Fruit fly (Drosophila melanogaster) whole organism, embryonic: ENCODE results near the gene IntS9.

Experiments
- ATbp ChIP-seq: fragments of 200-800 bp; sonication (Bioruptor generic); optimal IDR thresholded peaks from 2 replicates; lab custom pipeline; 2017; ENCODE audit warnings: missing biosample characterization, mild to moderate bottlenecking, missing genetic modification characterization, missing genetic modification reagents
- Abd-B ChIP-seq: fragments of 200-800 bp; sonication (Bioruptor generic); optimal IDR thresholded peaks from 2 replicates; lab custom pipeline; 2018; ENCODE audit warnings: missing biosample characterization, mild to moderate bottlenecking, missing genetic modification characterization, moderate library complexity
- B-H2 ChIP-seq: fragments of 200-800 bp; sonication (Bioruptor generic); optimal IDR thresholded peaks from 2 replicates; lab custom pipeline; 2018; ENCODE audit warnings: missing biosample characterization, mild to moderate bottlenecking, missing genetic modification characterization
- C15 ChIP-seq: fragments of 200-800 bp; sonication (Bioruptor generic); IDR thresholded peaks from 3 replicates; pipeline ENCODE4 v1.3.6; 2022; ENCODE audit warnings: missing biosample characterization, missing genetic modification characterization
- CG12155 ChIP-seq: fragments of 200-800 bp; sonication (Bioruptor generic); optimal IDR thresholded peaks from 3 replicates; lab custom pipeline; 2016; ENCODE audit warnings: missing biosample characterization, missing genetic modification characterization
- CG12659 ChIP-seq: fragments of 200-800 bp; sonication (Bioruptor generic); optimal IDR thresholded peaks from 3 replicates; lab custom pipeline; 2017; ENCODE audit warnings: mild to moderate bottlenecking, missing biosample characterization, missing genetic modification reagents, missing genetic modification characterization
- CG14050 ChIP-seq: fragments of 200-800 bp; sonication (Bioruptor generic); IDR thresholded peaks from 3 replicates; pipeline ENCODE4 v1.3.6; 2022; ENCODE audit warnings: missing biosample characterization, missing genetic modification characterization
- CG15073 ChIP-seq: fragments of 200-800 bp; sonication (Bioruptor generic); optimal IDR thresholded peaks from 2 replicates; lab custom pipeline; 2016; ENCODE audit warnings: missing biosample characterization, missing genetic modification characterization
- CG16815 ChIP-seq: fragments of 200-800 bp; sonication (Bioruptor generic); optimal IDR thresholded peaks from 3 replicates; lab custom pipeline; 2017; ENCODE audit warnings: missing biosample characterization, mild to moderate bottlenecking, missing genetic modification characterization
- CG17612 ChIP-seq: fragments of 200-800 bp; sonication (Bioruptor generic); IDR thresholded peaks from 2 replicates; pipeline ENCODE4 v1.3.6; 2022; ENCODE audit warnings: missing biosample characterization, missing genetic modification characterization
- CG1832 ChIP-seq: fragments of 200-800 bp; sonication (Bioruptor generic); optimal IDR thresholded peaks from 2 replicates; lab custom pipeline; 2017; ENCODE audit warnings: missing biosample characterization, mild to moderate bottlenecking, missing genetic modification characterization, inconsistent platforms
- CG2678 ChIP-seq: fragments of 200-800 bp; sonication (Bioruptor generic); optimal IDR thresholded peaks from 3 replicates; lab custom pipeline; 2019; ENCODE audit warnings: missing biosample characterization, mild to moderate bottlenecking, missing genetic modification characterization, moderate library complexity
- CG2889 ChIP-seq: fragments of 200-800 bp; sonication (Bioruptor generic); IDR thresholded peaks from 3 replicates; pipeline ENCODE4 v1.3.6; 2022; ENCODE audit warnings: missing biosample characterization, missing genetic modification characterization
- CG31365 ChIP-seq: fragments of 200-800 bp; sonication (Bioruptor generic); optimal IDR thresholded peaks from 2 replicates; lab custom pipeline; 2018; ENCODE audit warnings: missing biosample characterization, mild to moderate bottlenecking, missing genetic modification characterization
- CG3838 ChIP-seq: fragments of 200-800 bp; sonication (Bioruptor generic); optimal IDR thresholded peaks from 3 replicates; lab custom pipeline; 2016; ENCODE audit warnings: missing biosample characterization, missing genetic modification characterization
- CG3847 ChIP-seq: fragments of 200-800 bp; sonication (Bioruptor generic); IDR thresholded peaks from 2 replicates; pipeline ENCODE4 v1.3.6; 2022; ENCODE audit warnings: missing biosample characterization, missing genetic modification characterization
- CG4707 ChIP-seq: fragments of 200-800 bp; sonication (Bioruptor generic); optimal IDR thresholded peaks from 2 replicates; lab custom pipeline; 2018; ENCODE audit warnings: missing biosample characterization, mild to moderate bottlenecking, missing genetic modification characterization, moderate library complexity
- CG6654 ChIP-seq: fragments of 200-800 bp; sonication (Bioruptor generic); optimal IDR thresholded peaks from 2 replicates; lab custom pipeline; 2017; ENCODE audit warnings: missing biosample characterization, mild to moderate bottlenecking, missing genetic modification characterization
- CG6813 ChIP-seq: fragments of 200-800 bp; sonication (Bioruptor generic); optimal IDR thresholded peaks from 2 replicates; lab custom pipeline; 2017; ENCODE audit warnings: missing biosample characterization, missing genetic modification characterization, mild to moderate bottlenecking, moderate library complexity, missing genetic modification reagents
- CoRest ChIP-seq: fragments of 200-800 bp; sonication (Bioruptor generic); optimal IDR thresholded peaks from 3 replicates; lab custom pipeline; 2018; ENCODE audit warnings: missing biosample characterization, mild to moderate bottlenecking, missing genetic modification characterization, moderate library complexity
- Gug ChIP-seq: fragments of 200-800 bp; sonication (Bioruptor generic); IDR thresholded peaks from 4 replicates; pipeline ENCODE4 v1.3.6; 2022; ENCODE audit warnings: missing biosample characterization, missing genetic modification characterization
- H15 ChIP-seq: fragments of 200-800 bp; sonication (Bioruptor generic); IDR thresholded peaks from 3 replicates; pipeline ENCODE4 v1.3.6; 2022; ENCODE audit warnings: missing biosample characterization, missing genetic modification characterization
- HLH3B ChIP-seq: fragments of 200-800 bp; sonication (Bioruptor generic); IDR thresholded peaks from 2 replicates; pipeline ENCODE4 v1.3.6; 2022; ENCODE audit warnings: missing biosample characterization, missing genetic modification characterization
- HmgD ChIP-seq: fragments of 200-800 bp; sonication (Bioruptor generic); optimal IDR thresholded peaks from 3 replicates; lab custom pipeline; 2016; ENCODE audit warnings: missing biosample characterization, missing genetic modification characterization
- Mrtf ChIP-seq: fragments of 200-800 bp; sonication (Bioruptor generic); IDR thresholded peaks from 3 replicates; pipeline ENCODE4 v1.3.6; 2022; ENCODE audit warnings: missing biosample characterization, missing genetic modification characterization
- Neu2 ChIP-seq: fragments of 200-800 bp; sonication (Bioruptor generic); optimal IDR thresholded peaks from 3 replicates; lab custom pipeline; 2016; ENCODE audit warnings: missing biosample characterization, missing genetic modification characterization, borderline replicate concordance
- Nf-YA ChIP-seq: fragments of 200-800 bp; sonication (Bioruptor generic); IDR thresholded peaks from 2 replicates; pipeline ENCODE4 v1.3.6; 2022; ENCODE audit warnings: missing biosample characterization, missing genetic modification characterization
- Oaz ChIP-seq: fragments of 200-800 bp; sonication (Bioruptor generic); IDR thresholded peaks from 2 replicates; pipeline ENCODE4 v1.3.6; 2022; ENCODE audit warnings: missing biosample characterization, missing genetic modification characterization
- Poxn ChIP-seq: fragments of 200-800 bp; sonication (Bioruptor generic); IDR thresholded peaks from 2 replicates; pipeline ENCODE4 v1.3.6; 2022; ENCODE audit warnings: missing biosample characterization, missing genetic modification characterization
- Side ChIP-seq: fragments of 200-800 bp; sonication (Bioruptor generic); optimal IDR thresholded peaks from 2 replicates; lab custom pipeline; 2016; ENCODE audit warnings: missing biosample characterization, missing genetic modification characterization
- Tbp ChIP-seq: fragments of >200 bp; optimal IDR thresholded peaks from 2 replicates; lab custom pipeline; 2018; ENCODE audit warnings: missing biosample characterization, missing genetic modification characterization
- Xrp1 ChIP-seq: fragments of 200-800 bp; sonication (Bioruptor generic); IDR thresholded peaks from 2 replicates; pipeline ENCODE4 v1.3.6; 2022; ENCODE audit warnings: missing biosample characterization, missing genetic modification characterization
- amos ChIP-seq: fragments of 200-800 bp; sonication (Bioruptor generic); IDR thresholded peaks from 2 replicates; pipeline ENCODE4 v1.3.6; 2022; ENCODE audit warnings: missing biosample characterization, missing genetic modification characterization; ENCODE audit not compliant: partially characterized antibody
- aop ChIP-seq: fragments of 200-800 bp; sonication (Bioruptor generic); IDR thresholded peaks from 2 replicates; pipeline ENCODE4 v1.3.6; 2022; ENCODE audit warnings: missing biosample characterization, missing genetic modification characterization
- br ChIP-seq: fragments of >200 bp; optimal IDR thresholded peaks from 2 replicates; lab custom pipeline; 2017
- chm ChIP-seq: fragments of 200-800 bp; sonication (Bioruptor generic); IDR thresholded peaks from 2 replicates; pipeline ENCODE4 v1.3.6; 2022; ENCODE audit warnings: missing biosample characterization, missing genetic modification characterization
- corto ChIP-seq: fragments of 200-800 bp; sonication (Bioruptor generic); optimal IDR thresholded peaks from 2 replicates; lab custom pipeline; 2016; ENCODE audit warnings: missing biosample characterization, mild to moderate bottlenecking, missing genetic modification characterization, moderate library complexity
- dimm ChIP-seq: fragments of 200-800 bp; sonication (Bioruptor generic); IDR thresholded peaks from 2 replicates; pipeline ENCODE4 v1.3.6; 2022; ENCODE audit warnings: missing biosample characterization, missing genetic modification characterization
- disco-r ChIP-seq: fragments of 200-800 bp; sonication (Bioruptor generic); optimal IDR thresholded peaks from 2 replicates; lab custom pipeline; 2016; ENCODE audit warnings: missing biosample characterization, missing genetic modification characterization
- esg ChIP-seq: fragments of 200-800 bp; sonication (Bioruptor generic); conservative IDR thresholded peaks from 2 replicates; pipeline ENCODE4 v1.3.6; 2022; ENCODE audit warnings: missing biosample characterization, missing genetic modification characterization
- eve ChIP-seq, 2 experiments: fragments of >200 bp; optimal IDR thresholded peaks; 2 replicates each; lab custom pipeline; 2017; ENCODE audit warnings: missing biosample characterization in 2 of 2, missing genetic modification characterization in 2 of 2
- gce ChIP-seq: fragments of 200-800 bp; sonication (Bioruptor generic); IDR thresholded peaks from 3 replicates; pipeline ENCODE4 v1.3.6; 2022; ENCODE audit warnings: missing biosample characterization, missing genetic modification characterization
- gem ChIP-seq: fragments of 200-800 bp; sonication (Bioruptor generic); optimal IDR thresholded peaks from 2 replicates; lab custom pipeline; 2019; ENCODE audit warnings: missing biosample characterization, mild to moderate bottlenecking, missing genetic modification characterization, moderate library complexity
- gsb ChIP-seq: fragments of 200-800 bp; sonication (Bioruptor generic); IDR thresholded peaks from 2 replicates; pipeline ENCODE4 v1.3.6; 2022; ENCODE audit warnings: missing biosample characterization, missing genetic modification characterization
- insv ChIP-seq, 2 experiments: fragments of 200-800 bp; sonication (Bioruptor generic); optimal IDR thresholded peaks; 3 replicates each; lab custom pipeline; 2016 to 2018; ENCODE audit warnings: missing biosample characterization in 2 of 2, missing genetic modification characterization in 2 of 2
- kah ChIP-seq: fragments of 200-800 bp; sonication (Bioruptor generic); optimal IDR thresholded peaks from 2 replicates; lab custom pipeline; 2018; ENCODE audit warnings: missing biosample characterization, mild to moderate bottlenecking, missing genetic modification characterization
- kay ChIP-seq: fragments of 200-800 bp; sonication (Bioruptor generic); optimal IDR thresholded peaks from 2 replicates; lab custom pipeline; 2016; ENCODE audit warnings: missing biosample characterization, missing genetic modification characterization
- oc ChIP-seq: fragments of 200-800 bp; sonication (Bioruptor generic); optimal IDR thresholded peaks from 2 replicates; lab custom pipeline; 2018; ENCODE audit warnings: missing biosample characterization, mild to moderate bottlenecking, missing genetic modification characterization, moderate library complexity
- psq ChIP-seq: fragments of 200-800 bp; sonication (Bioruptor generic); optimal IDR thresholded peaks from 2 replicates; lab custom pipeline; 2017; ENCODE audit warnings: missing biosample characterization, missing genetic modification characterization
- sisA ChIP-seq: fragments of 200-800 bp; sonication (Bioruptor generic); IDR thresholded peaks from 2 replicates; pipeline ENCODE4 v1.3.6; 2022; ENCODE audit warnings: missing biosample characterization, missing genetic modification characterization
- sna ChIP-seq: fragments of 200-800 bp; sonication (Bioruptor generic); IDR thresholded peaks from 2 replicates; pipeline ENCODE4 v1.3.6; 2022; ENCODE audit warnings: missing biosample characterization, missing genetic modification characterization; ENCODE audit not compliant: partially characterized antibody
- sob ChIP-seq: fragments of 200-800 bp; sonication (Bioruptor generic); IDR thresholded peaks from 2 replicates; pipeline ENCODE4 v1.3.6; 2022; ENCODE audit warnings: missing biosample characterization, missing genetic modification characterization
- tin ChIP-seq: fragments of 200-800 bp; sonication (Bioruptor generic); optimal IDR thresholded peaks from 3 replicates; lab custom pipeline; 2016; ENCODE audit warnings: missing biosample characterization, missing genetic modification characterization
- z ChIP-seq: fragments of 200-800 bp; sonication (Bioruptor generic); IDR thresholded peaks from 3 replicates; pipeline ENCODE4 v1.3.6; 2022; ENCODE audit warnings: missing biosample characterization, missing genetic modification characterization

IntS9 gene

dm6 chr3L:16147819-16148236 lies 42.4 kb upstream of the IntS9 start (continued):
- TF ChIP-seq CG1832 (GFP tag; lab: Kevin White, UChicago) (no peak), CG4707 (no peak), gem (tag; lab: Kevin White, UChicago) (peak; percentile 54), CG14050 (GFP tag; lab: Robert Waterston, UW) (no peak), insv (GFP tag; optimal IDR thresholded peaks at IDR 0.05; lab: Kevin White, UChicago) (no peak), Tbp (GFP tag; lab: Kevin White, UChicago) (no peak), psq (GFP tag; lab: Kevin White, UChicago) (no peak), Mrtf (GFP tag; lab: Robert Waterston, UW) (no peak), z (GFP tag; lab: Robert Waterston, UW) (no peak), sisA (GFP tag; lab: Robert Waterston, UW) (no peak), Xrp1 (GFP tag; lab: Robert Waterston, UW) (no peak), B-H2 (GFP tag; lab: Kevin White, UChicago) (no peak), CG17612 (GFP tag; lab: Robert Waterston, UW) (no peak), disco-r (no peak), kay (GFP tag; lab: Kevin White, UChicago) (peak; percentile 60), sob (GFP tag; lab: Robert Waterston, UW) (no peak), Nf-YA (GFP tag; lab: Robert Waterston, UW) (no peak), CG2678 (tag; lab: Kevin White, UChicago) (peak; percentile 68), Neu2 (GFP tag; lab: Kevin White, UChicago) (no peak), gsb (GFP tag; lab: Robert Waterston, UW) (no peak), HLH3B (GFP tag; lab: Robert Waterston, UW) (no peak), ATbp (GFP tag; lab: Kevin White, UChicago) (no peak), CG16815 (GFP tag; lab: Kevin White, UChicago) (no peak), CG15073 (GFP tag; lab: Kevin White, UChicago) (no peak), eve (GFP tag; optimal IDR thresholded peaks at IDR 0.05; lab: Kevin White, UChicago) (peak in 1 of 2 experiments; percentile 91), tin (GFP tag; lab: Kevin White, UChicago) (no peak), HmgD (GFP tag; lab: Kevin White, UChicago) (no peak), gce (GFP tag; lab: Robert Waterston, UW) (no peak), CG3847 (GFP tag; lab: Robert Waterston, UW) (no peak), amos (no peak), dimm (GFP tag; lab: Robert Waterston, UW) (no peak), CG31365 (tag; lab: Kevin White, UChicago) (no peak), CG6813 (GFP tag; lab: Kevin White, UChicago) (no peak), CG12659 (GFP tag; lab: Kevin White, UChicago) (peak; percentile 22), H15 (GFP tag; lab: Robert Waterston, UW) (no peak), sna (GFP tag; lab: Robert Waterston, UW) (no peak), aop (GFP tag; lab: Robert Waterston, UW) (no peak), CG6654 (no peak), kah (no peak), Poxn (GFP tag; lab: Robert Waterston, UW) (no peak), CoRest (peak; percentile 53), C15 (no peak), esg (no peak), CG2889 (GFP tag; lab: Robert Waterston, UW) (no peak), CG3838 (GFP tag; lab: Kevin White, UChicago) (no peak), CG12155 (GFP tag; lab: Kevin White, UChicago) (no peak), br (lab: Kevin White, UChicago) (no peak), corto (GFP tag; lab: Kevin White, UChicago) (no peak), Abd-B (GFP tag; lab: Kevin White, UChicago) (peak; percentile 15), oc (no peak), Oaz (no peak), Gug (GFP tag; lab: Robert Waterston, UW) (no peak), Side (GFP tag; lab: Kevin White, UChicago) (no peak), chm (no peak)
